Worm (Caenorhabditis elegans) whole organism, L2 larva: ENCODE measurements around the gene T24E12.11.

Experiments used
- C34F6.9 ChIP-seq: fragments of 150-350 bp; optimal IDR thresholded peaks from 2 replicates; lab custom pipeline; 2014; ENCODE audit warnings: missing biosample characterization, missing genetic modification characterization
- F13H6.1 ChIP-seq: sonication (generic microtip); optimal IDR thresholded peaks from 2 replicates; lab custom pipeline; 2016; ENCODE audit warnings: missing genetic modification characterization, missing compliant biosample characterization
- R02D3.7 ChIP-seq: fragments of 150-350 bp; optimal IDR thresholded peaks from 2 replicates; lab custom pipeline; 2014; ENCODE audit warnings: missing biosample characterization, missing genetic modification characterization
- Y55F3AM.14 ChIP-seq: fragments of 200-800 bp; sonication (Bioruptor generic); optimal IDR thresholded peaks from 2 replicates; lab custom pipeline; 2018; ENCODE audit warnings: mild to moderate bottlenecking, missing genetic modification characterization, missing compliant biosample characterization
- ZK546.5 ChIP-seq: sonication (generic microtip); optimal IDR thresholded peaks from 2 replicates; lab custom pipeline; 2017; ENCODE audit warnings: missing biosample characterization, missing genetic modification characterization
- alr-1 ChIP-seq: fragments of 150-350 bp; optimal IDR thresholded peaks from 2 replicates; lab custom pipeline; 2014; ENCODE audit warnings: missing biosample characterization, missing genetic modification characterization
- aly-2 ChIP-seq: fragments of 150-350 bp; optimal IDR thresholded peaks from 2 replicates; lab custom pipeline; 2014; ENCODE audit warnings: missing biosample characterization, missing genetic modification characterization
- ama-1 ChIP-seq: fragments of 150-350 bp; optimal IDR thresholded peaks from 2 replicates; lab custom pipeline; 2018; ENCODE audit warnings: inconsistent platforms
- blmp-1 ChIP-seq: sonication (generic microtip); optimal IDR thresholded peaks from 2 replicates; lab custom pipeline; 2017; ENCODE audit warnings: missing genetic modification characterization, mild to moderate bottlenecking, missing compliant biosample characterization, antibody characterized with exemption, moderate library complexity; ENCODE audit not compliant: insufficient read depth
- ceh-16 ChIP-seq: fragments of 150-350 bp; optimal IDR thresholded peaks from 2 replicates; lab custom pipeline; 2014; ENCODE audit warnings: missing biosample characterization, missing genetic modification characterization
- ceh-82 ChIP-seq: fragments of 150-350 bp; optimal IDR thresholded peaks from 2 replicates; lab custom pipeline; 2014; ENCODE audit warnings: missing biosample characterization, missing genetic modification characterization
- crh-2 ChIP-seq: sonication (generic microtip); optimal IDR thresholded peaks from 2 replicates; lab custom pipeline; 2017; ENCODE audit warnings: missing biosample characterization, missing genetic modification characterization
- dmd-4 ChIP-seq: sonication (generic microtip); optimal IDR thresholded peaks from 2 replicates; lab custom pipeline; 2017; ENCODE audit warnings: missing biosample characterization, missing genetic modification characterization
- egl-27 ChIP-seq: sonication (generic microtip); optimal IDR thresholded peaks from 3 replicates; lab custom pipeline; 2017; ENCODE audit warnings: missing biosample characterization, missing genetic modification reagents, missing genetic modification characterization
- elt-1 ChIP-seq: fragments of 150-350 bp; optimal IDR thresholded peaks from 2 replicates; lab custom pipeline; 2014; ENCODE audit warnings: missing biosample characterization, missing genetic modification characterization
- elt-3 ChIP-seq: sonication (generic microtip); optimal IDR thresholded peaks from 2 replicates; lab custom pipeline; 2017; ENCODE audit warnings: missing biosample characterization, missing genetic modification characterization
- fos-1 ChIP-seq: fragments of 150-350 bp; optimal IDR thresholded peaks from 2 replicates; lab custom pipeline; 2014; ENCODE audit warnings: missing biosample characterization, missing genetic modification characterization
- gmeb-1 ChIP-seq: fragments of 150-350 bp; optimal IDR thresholded peaks from 2 replicates; lab custom pipeline; 2014; ENCODE audit warnings: missing biosample characterization, missing genetic modification characterization
- lin-11 ChIP-seq: fragments of 150-350 bp; sonication (generic microtip); optimal IDR thresholded peaks from 2 replicates; lab custom pipeline; 2014; ENCODE audit warnings: missing biosample characterization, missing genetic modification characterization, inconsistent platforms, mixed read lengths
- lin-13 ChIP-seq: fragments of 150-350 bp; optimal IDR thresholded peaks from 2 replicates; lab custom pipeline; 2014; ENCODE audit warnings: missing biosample characterization, missing genetic modification reagents, missing genetic modification characterization
- lin-39 ChIP-seq: fragments of 150-350 bp; optimal IDR thresholded peaks from 2 replicates; lab custom pipeline; 2014; ENCODE audit warnings: missing biosample characterization, missing genetic modification reagents, missing genetic modification characterization
- lsy-2 ChIP-seq, 2 experiments: fragments of 150-350 bp in 1 of 2; sonication (generic microtip) in 1 of 2; optimal IDR thresholded peaks; 2 replicates each; lab custom pipeline; 2014 to 2017; ENCODE audit warnings: missing biosample characterization in 2 of 2, missing genetic modification characterization in 2 of 2
- mab-5 ChIP-seq: fragments of 150-350 bp; optimal IDR thresholded peaks from 2 replicates; lab custom pipeline; 2014; ENCODE audit warnings: missing biosample characterization, missing genetic modification characterization
- mbf-1 ChIP-seq: sonication (generic microtip); optimal IDR thresholded peaks from 2 replicates; lab custom pipeline; 2017; ENCODE audit warnings: missing biosample characterization, missing genetic modification characterization
- mdl-1 ChIP-seq, 2 experiments: fragments of 150-350 bp in 1 of 2; sonication (generic microtip) in 1 of 2; optimal IDR thresholded peaks; 2 replicates each; lab custom pipeline; 2017; ENCODE audit warnings: missing biosample characterization in 2 of 2, missing genetic modification characterization in 2 of 2
- nhr-10 ChIP-seq: sonication (generic microtip); optimal IDR thresholded peaks from 2 replicates; lab custom pipeline; 2017; ENCODE audit warnings: missing biosample characterization, missing genetic modification characterization
- nhr-11 ChIP-seq: fragments of 150-350 bp; optimal IDR thresholded peaks from 2 replicates; lab custom pipeline; 2014; ENCODE audit warnings: missing biosample characterization, missing genetic modification characterization
- nhr-12 ChIP-seq: fragments of 150-350 bp; optimal IDR thresholded peaks from 2 replicates; lab custom pipeline; 2014; ENCODE audit warnings: missing biosample characterization, missing genetic modification characterization
- nhr-129 ChIP-seq: fragments of 150-350 bp; optimal IDR thresholded peaks from 2 replicates; lab custom pipeline; 2014; ENCODE audit warnings: missing biosample characterization, missing genetic modification characterization
- nhr-21 ChIP-seq: fragments of 150-350 bp; optimal IDR thresholded peaks from 2 replicates; lab custom pipeline; 2014; ENCODE audit warnings: missing biosample characterization, missing genetic modification characterization
- nhr-23 ChIP-seq: fragments of 150-350 bp; optimal IDR thresholded peaks from 2 replicates; lab custom pipeline; 2014; ENCODE audit warnings: missing biosample characterization, missing genetic modification reagents, missing genetic modification characterization
- nhr-237 ChIP-seq: fragments of 150-350 bp; optimal IDR thresholded peaks from 2 replicates; lab custom pipeline; 2014; ENCODE audit warnings: missing biosample characterization, missing genetic modification characterization
- nhr-25 ChIP-seq: fragments of 150-350 bp; sonication (generic microtip); optimal IDR thresholded peaks from 3 replicates; lab custom pipeline; 2014; ENCODE audit warnings: missing biosample characterization, missing genetic modification characterization
- nhr-6 ChIP-seq: fragments of 150-350 bp; optimal IDR thresholded peaks from 2 replicates; lab custom pipeline; 2014; ENCODE audit warnings: missing biosample characterization, missing genetic modification characterization
- nhr-77 ChIP-seq: fragments of 150-350 bp; optimal IDR thresholded peaks from 2 replicates; lab custom pipeline; 2014; ENCODE audit warnings: missing biosample characterization, missing genetic modification characterization
- peb-1 ChIP-seq: fragments of 150-350 bp; optimal IDR thresholded peaks from 2 replicates; lab custom pipeline; 2014; ENCODE audit warnings: missing biosample characterization, missing genetic modification characterization
- sem-4 ChIP-seq: fragments of 150-350 bp; optimal IDR thresholded peaks from 2 replicates; lab custom pipeline; 2014; ENCODE audit warnings: missing biosample characterization, missing genetic modification reagents, missing genetic modification characterization
- skn-1 ChIP-seq: sonication (generic microtip); optimal IDR thresholded peaks from 2 replicates; lab custom pipeline; 2017; ENCODE audit warnings: missing biosample characterization, missing genetic modification characterization
- sma-3 ChIP-seq: sonication (generic microtip); optimal IDR thresholded peaks from 2 replicates; lab custom pipeline; 2016; ENCODE audit warnings: missing genetic modification reagents, missing genetic modification characterization, missing compliant biosample characterization
- sma-9 ChIP-seq, 2 experiments: fragments of 150-350 bp in 1 of 2; sonication (generic microtip) in 1 of 2; optimal IDR thresholded peaks; 2 replicates each; lab custom pipeline; 2014 to 2016; ENCODE audit warnings: missing genetic modification characterization in 2 of 2, mild to moderate bottlenecking in 1 of 2, missing biosample characterization in 1 of 2, missing compliant biosample characterization in 1 of 2, missing genetic modification reagents in 1 of 2, moderate library complexity in 1 of 2
- snpc-4 ChIP-seq: fragments of 150-350 bp; optimal IDR thresholded peaks from 2 replicates; lab custom pipeline; 2014; ENCODE audit warnings: missing biosample characterization, missing genetic modification characterization
- unc-39 ChIP-seq: fragments of 150-350 bp; optimal IDR thresholded peaks from 2 replicates; lab custom pipeline; 2014; ENCODE audit warnings: missing biosample characterization, missing genetic modification characterization
- unc-55 ChIP-seq: fragments of 150-350 bp; sonication (generic microtip); optimal IDR thresholded peaks from 3 replicates; lab custom pipeline; 2014; ENCODE audit warnings: missing biosample characterization, missing genetic modification reagents, missing genetic modification characterization
- unc-62 ChIP-seq: fragments of 150-350 bp; optimal IDR thresholded peaks from 2 replicates; lab custom pipeline; 2014; ENCODE audit warnings: missing biosample characterization, missing genetic modification reagents, missing genetic modification characterization
- zag-1 ChIP-seq: fragments of 150-350 bp; optimal IDR thresholded peaks from 2 replicates; lab custom pipeline; 2014; ENCODE audit warnings: missing biosample characterization, missing genetic modification characterization
- ztf-1 ChIP-seq: fragments of 200-800 bp; sonication (Bioruptor generic); conservative IDR thresholded peaks from 2 replicates; pipeline ENCODE4 v1.3.6; 2022; ENCODE audit warnings: missing genetic modification characterization, missing compliant biosample characterization
- ztf-11 ChIP-seq: sonication (generic microtip); optimal IDR thresholded peaks from 2 replicates; lab custom pipeline; 2017; ENCODE audit warnings: missing biosample characterization, missing genetic modification characterization
- ztf-4 ChIP-seq: fragments of 150-350 bp; optimal IDR thresholded peaks from 2 replicates; lab custom pipeline; 2014; ENCODE audit warnings: missing biosample characterization, missing genetic modification characterization

T24E12.11 gene

DNA sequence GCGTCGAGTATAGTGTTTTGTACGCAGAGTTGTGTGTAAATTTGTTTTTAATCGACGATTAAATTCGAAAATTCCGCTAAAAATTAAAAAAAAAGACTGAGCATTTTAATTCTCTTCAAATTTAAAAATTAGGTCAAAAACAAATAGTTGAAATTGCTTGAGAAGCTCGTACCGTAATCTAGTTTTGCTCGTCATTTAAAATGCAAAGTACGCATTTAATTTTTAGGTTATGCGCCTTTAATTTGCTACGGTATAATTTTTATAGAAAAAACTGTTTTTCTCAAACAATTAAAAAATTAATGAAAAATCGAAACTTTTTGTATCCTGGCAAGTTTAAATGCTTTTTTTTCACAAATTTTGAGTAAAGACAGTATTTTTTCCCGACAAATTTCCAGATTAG lies 29.3 kb upstream of the T24E12.11 start:
- TF ChIP-seq mdl-1 (tag; optimal IDR thresholded peaks at IDR 0.05; lab: Kevin White, UChicago) (no peak), nhr-25 (no peak), unc-62 (no peak), ztf-4 (no peak), lin-39 (tag; lab: Kevin White, UChicago) (no peak), sma-9 (GFP tag; optimal IDR thresholded peaks at IDR 0.05; lab: Kevin White, UChicago) (no peak), sma-9 (tag; optimal IDR thresholded peaks at IDR 0.05; lab: Kevin White, UChicago) (no peak), crh-2 (tag; lab: Kevin White, UChicago) (no peak), snpc-4 (tag; lab: Kevin White, UChicago) (no peak), F13H6.1 (no peak), ztf-1 (GFP tag; lab: Robert Waterston, UW) (no peak), lin-11 (tag; lab: Kevin White, UChicago) (no peak), nhr-129 (no peak), mab-5 (tag; lab: Kevin White, UChicago) (no peak), ZK546.5 (no peak), nhr-6 (tag; lab: Kevin White, UChicago) (no peak), ceh-82 (no peak)

- TF ChIP-seq unc-62 (no peak), sem-4 (peak; percentile 74), ama-1 (lab: Kevin White, UChicago) (no peak), unc-55 (GFP tag; lab: Kevin White, UChicago) (peak; percentile 87), nhr-6 (tag; lab: Kevin White, UChicago) (no peak), ztf-4 (no peak), lin-11 (tag; lab: Kevin White, UChicago) (peak; percentile 70), Y55F3AM.14 (GFP tag; lab: Kevin White, UChicago) (no peak), mdl-1 (tag; optimal IDR thresholded peaks at IDR 0.05; lab: Kevin White, UChicago) (no peak), sma-9 (GFP tag; optimal IDR thresholded peaks at IDR 0.05; lab: Kevin White, UChicago) (peak; percentile 84), sma-9 (tag; optimal IDR thresholded peaks at IDR 0.05; lab: Kevin White, UChicago) (no peak), ZK546.5 (peak; percentile 41), aly-2 (tag; lab: Kevin White, UChicago) (no peak), zag-1 (tag; lab: Kevin White, UChicago) (peak; percentile 9), nhr-12 (tag; lab: Kevin White, UChicago) (no peak), snpc-4 (tag; lab: Kevin White, UChicago) (peak; percentile 38), ceh-82 (no peak), ceh-16 (peak; percentile 1), mbf-1 (tag; lab: Kevin White, UChicago) (no peak), blmp-1 (tag; lab: Kevin White, UChicago) (no peak), sma-3 (peak; percentile 82), F13H6.1 (peak; percentile 75), skn-1 (tag; lab: Kevin White, UChicago) (no peak), nhr-237 (tag; lab: Kevin White, UChicago) (peak; percentile 22), dmd-4 (tag; lab: Kevin White, UChicago) (no peak), ztf-11 (no peak), elt-3 (tag; lab: Kevin White, UChicago) (no peak), C34F6.9 (peak; percentile 67), lin-39 (tag; lab: Kevin White, UChicago) (no peak), fos-1 (tag; lab: Kevin White, UChicago) (no peak), R02D3.7 (tag; lab: Kevin White, UChicago) (peak; percentile 95), nhr-23 (no peak), nhr-21 (tag; lab: Kevin White, UChicago) (no peak), nhr-11 (tag; lab: Kevin White, UChicago) (no peak), nhr-10 (tag; lab: Kevin White, UChicago) (peak; percentile 4), egl-27 (tag; lab: Kevin White, UChicago) (no peak), lsy-2 (tag; optimal IDR thresholded peaks at IDR 0.05; lab: Kevin White, UChicago) (peak; percentile 69 to 88), unc-39 (tag; lab: Kevin White, UChicago) (no peak), ztf-1 (GFP tag; lab: Robert Waterston, UW) (no peak), nhr-77 (no peak), peb-1 (tag; lab: Kevin White, UChicago) (no peak), gmeb-1 (peak; percentile 95), nhr-129 (peak; percentile 65), nhr-25 (no peak), mab-5 (tag; lab: Kevin White, UChicago) (peak; percentile 39), elt-1 (no peak), lin-13 (GFP tag; lab: Kevin White, UChicago) (peak; percentile 84), alr-1 (no peak), crh-2 (tag; lab: Kevin White, UChicago) (peak; percentile 83)
Observed at ce11 chrII:3808104-3808503, 28.7 kb upstream of the T24E12.11 start, which contains the start of gene F54D10.5. Gene F54D10.5 (minus strand): TSS chrII:3808177.
